Fruit fly (Drosophila melanogaster) Kc167 (cell line): ENCODE measurements around the gene CG6985.

Experiments
- Myc ChIP-seq: fragments of >200 bp; optimal IDR thresholded peaks from 2 replicates; lab custom pipeline; 2017; ENCODE audit warnings: missing external identifiers
- Sin3A ChIP-seq: fragments of >200 bp; optimal IDR thresholded peaks from 2 replicates; lab custom pipeline; 2018; ENCODE audit warnings: missing external identifiers
- h ChIP-seq: fragments of >200 bp; optimal IDR thresholded peaks from 3 replicates; lab custom pipeline; 2018; ENCODE audit warnings: missing external identifiers
- insv ChIP-seq: fragments of >200 bp; optimal IDR thresholded peaks from 3 replicates; lab custom pipeline; 2018; ENCODE audit warnings: missing external identifiers
- ttk ChIP-seq: sonication (Bioruptor generic); optimal IDR thresholded peaks from 2 replicates; lab custom pipeline; 2017; ENCODE audit warnings: missing external identifiers

DNA sequence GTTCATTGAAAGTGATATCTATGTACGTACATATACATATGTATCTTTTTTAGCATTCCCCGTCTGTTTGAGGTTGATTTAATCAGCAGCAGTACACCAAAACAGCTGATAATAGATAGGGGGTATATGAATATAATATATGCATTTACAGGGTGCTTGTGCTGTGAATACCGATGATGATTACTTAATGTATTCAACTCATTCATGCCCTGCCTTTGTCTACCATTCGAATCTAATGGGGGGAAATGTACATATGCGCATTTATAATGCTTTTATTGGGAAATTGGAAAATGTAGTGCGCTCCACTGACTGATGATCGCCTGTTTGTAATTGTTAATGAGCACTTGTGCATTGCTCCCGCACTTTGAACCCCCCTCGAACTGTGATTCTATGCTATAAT lies 39.2 kb downstream of the CG6985 start:
- TF ChIP-seq insv (lab: Kevin White, UChicago) (no peak), h (lab: Kevin White, UChicago) (no peak), Myc (lab: Kevin White, UChicago) (no peak), Sin3A (lab: Kevin White, UChicago) (no peak), ttk (no peak)
